Worm (Caenorhabditis elegans) whole organism, L4 larva: ENCODE results near the gene Y71H2AM.1.

Experiments used
- D1046.2 ChIP-seq: fragments of 200-800 bp; sonication (Bioruptor generic); IDR thresholded peaks from 2 replicates; pipeline ENCODE4 v1.3.6; 2022; ENCODE audit warnings: missing genetic modification characterization, missing compliant biosample characterization
- F10B5.3 ChIP-seq: sonication (generic microtip); optimal IDR thresholded peaks from 2 replicates; lab custom pipeline; 2016; ENCODE audit warnings: mild to moderate bottlenecking, missing genetic modification characterization, missing compliant biosample characterization
- F26F4.8 ChIP-seq: fragments of 200-800 bp; sonication (Bioruptor generic); conservative IDR thresholded peaks from 2 replicates; pipeline ENCODE4 v1.3.6; 2022; ENCODE audit warnings: missing genetic modification characterization, missing compliant biosample characterization
- F37D6.2 ChIP-seq: sonication (generic microtip); optimal IDR thresholded peaks from 2 replicates; lab custom pipeline; 2016; ENCODE audit warnings: mild to moderate bottlenecking, missing genetic modification characterization, missing compliant biosample characterization
- F44E2.7 ChIP-seq: fragments of 200-800 bp; sonication (Bioruptor generic); IDR thresholded peaks from 2 replicates; pipeline ENCODE4 v2.1.2; 2022; ENCODE audit warnings: missing genetic modification characterization, missing compliant biosample characterization
- Y48G9A.11 ChIP-seq: fragments of 200-800 bp; sonication (Bioruptor generic); IDR thresholded peaks from 2 replicates; pipeline ENCODE4 v1.3.6; 2022; ENCODE audit warnings: missing genetic modification reagents, missing genetic modification characterization, missing compliant biosample characterization
- Y75B8A.6 ChIP-seq: fragments of 200-800 bp; sonication (Bioruptor generic); IDR thresholded peaks from 2 replicates; pipeline ENCODE4 v1.3.6; 2022; ENCODE audit warnings: missing genetic modification reagents, missing genetic modification characterization, missing compliant biosample characterization
- ama-1 ChIP-seq: fragments of 150-350 bp; optimal IDR thresholded peaks from 2 replicates; lab custom pipeline; 2014; ENCODE audit warnings: inconsistent platforms, mixed read lengths
- arid-1 ChIP-seq: fragments of 200-800 bp; sonication (Bioruptor generic); conservative IDR thresholded peaks from 2 replicates; pipeline ENCODE4 v1.3.6; 2022; ENCODE audit warnings: missing genetic modification reagents, missing genetic modification characterization, missing compliant biosample characterization
- ceh-20 ChIP-seq: fragments of 200-800 bp; sonication (Bioruptor generic); IDR thresholded peaks from 2 replicates; pipeline ENCODE4 v1.3.6; 2022; ENCODE audit warnings: missing genetic modification reagents, missing genetic modification characterization, missing compliant biosample characterization
- ceh-44 ChIP-seq: fragments of 200-800 bp; sonication (Bioruptor generic); IDR thresholded peaks from 2 replicates; pipeline ENCODE4 v1.3.6; 2022; ENCODE audit warnings: missing genetic modification reagents, missing genetic modification characterization, missing compliant biosample characterization
- ceh-62 ChIP-seq: sonication (generic microtip); optimal IDR thresholded peaks from 2 replicates; lab custom pipeline; 2017; ENCODE audit warnings: missing biosample characterization, missing genetic modification characterization
- ceh-82 ChIP-seq: sonication (generic microtip); optimal IDR thresholded peaks from 2 replicates; lab custom pipeline; 2017; ENCODE audit warnings: missing biosample characterization, missing genetic modification characterization
- cey-2 ChIP-seq: sonication (generic microtip); optimal IDR thresholded peaks from 3 replicates; lab custom pipeline; 2017; ENCODE audit warnings: missing genetic modification characterization, mild to moderate bottlenecking, missing compliant biosample characterization, antibody characterized with exemption, borderline replicate concordance; ENCODE audit not compliant: insufficient read depth
- ctbp-1 ChIP-seq: fragments of 200-800 bp; sonication (Bioruptor generic); IDR thresholded peaks from 2 replicates; pipeline ENCODE4 v1.3.6; 2022; ENCODE audit warnings: missing genetic modification reagents, missing genetic modification characterization, missing compliant biosample characterization
- daf-12 ChIP-seq: fragments of 150-350 bp; optimal IDR thresholded peaks from 2 replicates; lab custom pipeline; 2014; ENCODE audit warnings: missing biosample characterization, missing genetic modification reagents, missing genetic modification characterization
- daf-16 ChIP-seq, 3 experiments: sonication (generic microtip); optimal IDR thresholded peaks; 2 replicates each; lab custom pipeline; 2016 to 2017; ENCODE audit warnings: missing genetic modification characterization in 3 of 3, missing genetic modification reagents in 3 of 3, mild to moderate bottlenecking in 2 of 3, missing compliant biosample characterization in 2 of 3, missing biosample characterization in 1 of 3, moderate library complexity in 1 of 3
- daf-19 ChIP-seq: fragments of 200-800 bp; sonication (Bioruptor generic); conservative IDR thresholded peaks from 2 replicates; pipeline ENCODE4 v1.3.6; 2022; ENCODE audit warnings: missing genetic modification characterization, missing compliant biosample characterization
- daf-8 ChIP-seq: fragments of 200-800 bp; sonication (Bioruptor generic); IDR thresholded peaks from 2 replicates; pipeline ENCODE4 v1.3.6; 2022; ENCODE audit warnings: missing genetic modification characterization, missing compliant biosample characterization
- dmd-8 ChIP-seq: fragments of 200-800 bp; sonication (Bioruptor generic); IDR thresholded peaks from 2 replicates; pipeline ENCODE4 v1.3.6; 2022; ENCODE audit warnings: missing genetic modification characterization, missing compliant biosample characterization
- dmd-9 ChIP-seq: fragments of 200-800 bp; sonication (Bioruptor generic); IDR thresholded peaks from 2 replicates; pipeline ENCODE4 v1.3.6; 2022; ENCODE audit warnings: missing genetic modification reagents, missing genetic modification characterization, missing compliant biosample characterization
- dpl-1 ChIP-seq: fragments of 150-350 bp; optimal IDR thresholded peaks from 2 replicates; lab custom pipeline; 2014; ENCODE audit warnings: missing biosample characterization, missing genetic modification reagents, missing genetic modification characterization
- duxl-1 ChIP-seq: sonication (generic microtip); optimal IDR thresholded peaks from 2 replicates; lab custom pipeline; 2016; ENCODE audit warnings: mild to moderate bottlenecking, missing genetic modification characterization, moderate library complexity, missing compliant biosample characterization; ENCODE audit not compliant: poor library complexity
- dve-1 ChIP-seq: sonication (generic microtip); optimal IDR thresholded peaks from 2 replicates; lab custom pipeline; 2017; ENCODE audit warnings: antibody characterized with exemption, mild to moderate bottlenecking, missing genetic modification characterization, missing compliant biosample characterization; ENCODE audit not compliant: insufficient read depth
- hlh-11 ChIP-seq: fragments of 200-800 bp; sonication (Bioruptor generic); optimal IDR thresholded peaks from 2 replicates; lab custom pipeline; 2018; ENCODE audit warnings: mild to moderate bottlenecking, missing genetic modification characterization, missing compliant biosample characterization
- hmg-1.1 ChIP-seq: fragments of 200-800 bp; sonication (Bioruptor generic); IDR thresholded peaks from 2 replicates; pipeline ENCODE4 v1.3.6; 2022; ENCODE audit warnings: missing genetic modification reagents, missing genetic modification characterization, missing compliant biosample characterization
- jun-1 ChIP-seq: fragments of 150-350 bp; optimal IDR thresholded peaks from 2 replicates; lab custom pipeline; 2014; ENCODE audit warnings: missing biosample characterization, missing genetic modification reagents, missing genetic modification characterization
- lim-7 ChIP-seq: fragments of 200-800 bp; sonication (Bioruptor generic); IDR thresholded peaks from 2 replicates; pipeline ENCODE4 v1.3.6; 2022; ENCODE audit warnings: missing genetic modification characterization, missing compliant biosample characterization
- lin-1 ChIP-seq: fragments of 200-800 bp; sonication (Bioruptor generic); IDR thresholded peaks from 2 replicates; pipeline ENCODE4 v1.3.6; 2022; ENCODE audit warnings: missing genetic modification reagents, missing genetic modification characterization, missing compliant biosample characterization
- lin-15B ChIP-seq: fragments of 150-350 bp; sonication (generic microtip); optimal IDR thresholded peaks from 3 replicates; lab custom pipeline; 2014; ENCODE audit warnings: missing biosample characterization, missing genetic modification characterization
- lin-29 ChIP-seq: fragments of 200-800 bp; sonication (Bioruptor generic); IDR thresholded peaks from 2 replicates; pipeline ENCODE4 v1.3.6; 2022; ENCODE audit warnings: missing genetic modification reagents, missing genetic modification characterization, missing compliant biosample characterization
- lin-39 ChIP-seq: fragments of 150-350 bp; optimal IDR thresholded peaks from 2 replicates; lab custom pipeline; 2014; ENCODE audit warnings: missing biosample characterization, missing genetic modification reagents, missing genetic modification characterization
- lir-3 ChIP-seq: sonication (generic microtip); optimal IDR thresholded peaks from 2 replicates; lab custom pipeline; 2016; ENCODE audit warnings: mild to moderate bottlenecking, missing genetic modification characterization, missing compliant biosample characterization
- lsy-2 ChIP-seq, 2 experiments: fragments of 150-350 bp in 1 of 2; sonication (generic microtip) in 1 of 2; optimal IDR thresholded peaks; 2 replicates each; lab custom pipeline; 2014 to 2017; ENCODE audit warnings: missing biosample characterization in 2 of 2, missing genetic modification characterization in 2 of 2
- mep-1 ChIP-seq: fragments of 150-350 bp; sonication (generic microtip); optimal IDR thresholded peaks from 3 replicates; lab custom pipeline; 2014; ENCODE audit warnings: missing biosample characterization, missing genetic modification characterization
- nhr-10 ChIP-seq: fragments of 150-350 bp; optimal IDR thresholded peaks from 2 replicates; lab custom pipeline; 2014; ENCODE audit warnings: missing biosample characterization, missing genetic modification characterization
- nhr-237 ChIP-seq: sonication (generic microtip); optimal IDR thresholded peaks from 2 replicates; lab custom pipeline; 2017; ENCODE audit warnings: missing biosample characterization, missing genetic modification characterization
- nhr-42 ChIP-seq: fragments of 200-800 bp; sonication (Bioruptor generic); IDR thresholded peaks from 2 replicates; pipeline ENCODE4 v1.3.6; 2022; ENCODE audit warnings: missing genetic modification characterization, missing compliant biosample characterization
- nhr-6 ChIP-seq: fragments of 150-350 bp; optimal IDR thresholded peaks from 2 replicates; lab custom pipeline; 2014; ENCODE audit warnings: missing biosample characterization, missing genetic modification characterization
- nhr-77 ChIP-seq: fragments of 150-350 bp; optimal IDR thresholded peaks from 2 replicates; lab custom pipeline; 2014; ENCODE audit warnings: missing biosample characterization, missing genetic modification characterization
- php-3 ChIP-seq: fragments of 200-800 bp; sonication (Bioruptor generic); IDR thresholded peaks from 2 replicates; pipeline ENCODE4 v1.3.6; 2022; ENCODE audit warnings: missing genetic modification reagents, missing genetic modification characterization, missing compliant biosample characterization
- pqm-1 ChIP-seq: sonication (generic microtip); optimal IDR thresholded peaks from 2 replicates; lab custom pipeline; 2017; ENCODE audit warnings: missing biosample characterization, missing genetic modification characterization
- sdz-12 ChIP-seq: fragments of 200-800 bp; sonication (Bioruptor generic); optimal IDR thresholded peaks from 2 replicates; lab custom pipeline; 2018; ENCODE audit warnings: mild to moderate bottlenecking, missing genetic modification characterization, missing compliant biosample characterization
- snpc-1.2 ChIP-seq: fragments of 200-800 bp; sonication (Bioruptor generic); IDR thresholded peaks from 2 replicates; pipeline ENCODE4 v1.3.6; 2022; ENCODE audit warnings: missing genetic modification reagents, missing genetic modification characterization, missing compliant biosample characterization
- snpc-4 ChIP-seq: fragments of 150-350 bp; optimal IDR thresholded peaks from 2 replicates; lab custom pipeline; 2014; ENCODE audit warnings: missing biosample characterization, missing genetic modification characterization
- spr-1 ChIP-seq: sonication (generic microtip); optimal IDR thresholded peaks from 2 replicates; lab custom pipeline; 2016; ENCODE audit warnings: mild to moderate bottlenecking, missing genetic modification characterization, missing compliant biosample characterization
- tra-1 ChIP-seq: fragments of 200-800 bp; sonication (Bioruptor generic); IDR thresholded peaks from 2 replicates; pipeline ENCODE4 v1.3.6; 2022; ENCODE audit warnings: missing genetic modification reagents, missing genetic modification characterization, missing compliant biosample characterization
- unc-39 ChIP-seq: sonication (generic microtip); optimal IDR thresholded peaks from 2 replicates; lab custom pipeline; 2017; ENCODE audit warnings: missing biosample characterization, missing genetic modification characterization
- vab-7 ChIP-seq: fragments of 200-800 bp; sonication (Bioruptor generic); IDR thresholded peaks from 2 replicates; pipeline ENCODE4 v1.3.6; 2022; ENCODE audit warnings: missing genetic modification reagents, missing genetic modification characterization, missing compliant biosample characterization
- zfp-3 ChIP-seq: fragments of 200-800 bp; sonication (Bioruptor generic); conservative IDR thresholded peaks from 2 replicates; pipeline ENCODE4 v1.3.6; 2022; ENCODE audit warnings: missing genetic modification reagents, missing genetic modification characterization, missing compliant biosample characterization

Y71H2AM.1 gene

ce11 chrIII:2870228-2870627 is 43.4 kb downstream of the Y71H2AM.1 start (continued):
- TF ChIP-seq jun-1 (tag; lab: Kevin White, UChicago): no peak
- TF ChIP-seq sdz-12 (GFP tag; lab: Kevin White, UChicago): no peak
- TF ChIP-seq duxl-1: no peak
- TF ChIP-seq F44E2.7 (GFP tag; lab: Robert Waterston, UW): no peak

ce11 chrIII:2871817-2872216 is 44.9 kb downstream of the Y71H2AM.1 start:
- TF ChIP-seq mep-1 (tag; lab: Kevin White, UChicago) (peak; percentile 80), dmd-9 (no peak), ama-1 (lab: Kevin White, UChicago) (no peak), tra-1 (GFP tag; lab: Robert Waterston, UW) (peak; percentile 71), arid-1 (no peak), snpc-1.2 (GFP tag; lab: Robert Waterston, UW) (no peak), ceh-20 (peak; percentile 9; the same call in 1 of the 2 replicates), hlh-11 (tag; lab: Kevin White, UChicago) (peak; percentile 96), dmd-8 (GFP tag; lab: Robert Waterston, UW) (no peak), F26F4.8 (GFP tag; lab: Robert Waterston, UW) (no peak), lin-39 (tag; lab: Kevin White, UChicago) (no peak), Y48G9A.11 (GFP tag; lab: Robert Waterston, UW) (no peak), nhr-42 (GFP tag; lab: Robert Waterston, UW) (no peak), daf-16 (GFP tag; optimal IDR thresholded peaks at IDR 0.05; lab: Kevin White, UChicago) (no peak), daf-16 (tag; optimal IDR thresholded peaks at IDR 0.05; lab: Kevin White, UChicago) (peak; percentile 49), zfp-3 (GFP tag; lab: Robert Waterston, UW) (no peak), ceh-44 (GFP tag; lab: Robert Waterston, UW) (no peak), spr-1 (tag; lab: Kevin White, UChicago) (peak; percentile 49), D1046.2 (no peak), lim-7 (GFP tag; lab: Robert Waterston, UW) (no peak), dve-1 (tag; lab: Kevin White, UChicago) (peak; percentile 75), unc-39 (no peak), daf-12 (tag; lab: Kevin White, UChicago) (no peak), jun-1 (tag; lab: Kevin White, UChicago) (no peak), ceh-82 (no peak), lin-15B (tag; lab: Kevin White, UChicago) (no peak), lin-29 (GFP tag; lab: Robert Waterston, UW) (no peak), dpl-1 (GFP tag; lab: Kevin White, UChicago) (peak; percentile 13), php-3 (GFP tag; lab: Robert Waterston, UW) (peak; percentile 55; the same call in 1 of the 2 replicates), Y75B8A.6 (GFP tag; lab: Robert Waterston, UW) (no peak), lsy-2 (tag; optimal IDR thresholded peaks at IDR 0.05; lab: Kevin White, UChicago) (peak in 1 of 2 experiments; percentile 59), snpc-4 (tag; lab: Kevin White, UChicago) (no peak), hmg-1.1 (peak; percentile 39; the same call in 1 of the 2 replicates), ctbp-1 (GFP tag; lab: Robert Waterston, UW) (no peak), vab-7 (GFP tag; lab: Robert Waterston, UW) (no peak), nhr-77 (tag; lab: Kevin White, UChicago) (peak; percentile 71), daf-19 (GFP tag; lab: Robert Waterston, UW) (no peak), lin-1 (no peak), F37D6.2 (tag; lab: Kevin White, UChicago) (no peak), cey-2 (peak; percentile 76), pqm-1 (tag; lab: Kevin White, UChicago) (peak; percentile 15), nhr-10 (tag; lab: Kevin White, UChicago) (peak; percentile 26), nhr-237 (no peak), F10B5.3 (no peak), lir-3 (no peak), ceh-62 (tag; lab: Kevin White, UChicago) (no peak), nhr-6 (peak; percentile 31), daf-8 (GFP tag; lab: Robert Waterston, UW) (no peak)
